Fruit fly (Drosophila melanogaster): ENCODE measurements around the gene ru.
A peak's percentile ranks its signal among the peaks of the same experiment; 100 is the strongest.

ru gene

DNA sequence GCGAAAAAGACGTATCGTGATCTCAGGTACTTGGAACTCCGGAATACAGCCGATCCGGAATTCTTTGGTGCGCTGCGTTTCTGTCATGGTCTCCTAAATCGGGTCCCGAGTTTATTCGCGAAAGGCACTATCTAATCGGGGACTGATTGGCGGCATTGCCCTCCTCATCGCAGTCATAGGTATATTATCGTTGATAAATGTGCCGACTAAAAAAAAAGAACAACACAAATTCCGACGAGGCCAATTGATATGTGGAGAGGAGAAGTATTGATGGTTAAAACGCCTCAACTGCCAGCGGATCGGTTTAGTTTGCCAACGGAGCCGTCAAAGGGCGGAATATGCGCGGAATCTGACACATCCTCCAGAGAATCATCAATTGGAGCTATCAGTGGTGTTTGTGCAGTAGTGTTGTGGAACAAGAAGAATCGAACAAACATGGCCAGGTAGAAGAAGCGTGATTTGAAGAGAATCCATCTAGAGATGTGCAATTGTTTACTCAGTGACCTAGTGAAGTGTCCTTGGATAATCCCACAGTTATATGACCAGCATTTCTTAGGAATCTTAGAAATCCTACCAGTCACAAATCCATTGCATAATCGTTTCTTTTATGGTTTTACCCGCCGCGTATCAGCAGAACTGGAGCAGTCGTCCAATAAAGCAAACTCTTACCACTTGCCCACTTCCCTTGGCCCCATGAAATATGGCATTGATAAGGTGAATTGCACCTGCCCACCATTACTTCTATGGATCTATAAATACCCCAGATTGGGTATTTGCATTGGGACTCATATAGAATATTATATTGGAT lies 45.4 kb upstream of the ru start (continued):
- TF ChIP-seq Vsx1 (GFP tag; optimal IDR thresholded peaks at IDR 0.05) (no peak), tio (GFP tag; optimal IDR thresholded peaks at IDR 0.05) (no peak), ro (GFP tag; IDR thresholded peaks at IDR 0.05) (no peak), CG2199 (GFP tag; IDR thresholded peaks at IDR 0.05) (no peak), Sry-δ (GFP tag; optimal IDR thresholded peaks at IDR 0.05) (no peak), CG9876 (GFP tag; optimal IDR thresholded peaks at IDR 0.05) (no peak), vnd (GFP tag; IDR thresholded peaks at IDR 0.05; ENCODE audit: partially characterized antibody) (0 out of 3 replicates have a peak, but pooled peaks have one; percentile 10), prd (optimal IDR thresholded peaks at IDR 0.05) (no peak), prd (GFP tag; IDR thresholded peaks at IDR 0.05) (no peak), Nf-YC (tag; optimal IDR thresholded peaks at IDR 0.05) (no peak), danr (GFP tag; IDR thresholded peaks at IDR 0.05) (no peak), CG9215 (GFP tag; IDR thresholded peaks at IDR 0.05) (0 out of 2 replicates have a peak, but pooled peaks have one; percentile 11), CG43689 (GFP tag; IDR thresholded peaks at IDR 0.05) (no peak), CG32532 (GFP tag; IDR thresholded peaks at IDR 0.05) (no peak), kah (GFP tag; optimal IDR thresholded peaks at IDR 0.05) (no peak), sd (tag; optimal IDR thresholded peaks at IDR 0.05) (peak; percentile 73), gcm (GFP tag; optimal IDR thresholded peaks at IDR 0.05) (no peak), CG16779 (GFP tag; IDR thresholded peaks at IDR 0.05) (no peak), Kr (GFP tag; optimal IDR thresholded peaks at IDR 0.05) (no peak), D (optimal IDR thresholded peaks at IDR 0.05) (no peak), D (GFP tag; optimal IDR thresholded peaks at IDR 0.05) (no peak), B-H2 (GFP tag; optimal IDR thresholded peaks at IDR 0.05) (peak; percentile 1)

DNA sequence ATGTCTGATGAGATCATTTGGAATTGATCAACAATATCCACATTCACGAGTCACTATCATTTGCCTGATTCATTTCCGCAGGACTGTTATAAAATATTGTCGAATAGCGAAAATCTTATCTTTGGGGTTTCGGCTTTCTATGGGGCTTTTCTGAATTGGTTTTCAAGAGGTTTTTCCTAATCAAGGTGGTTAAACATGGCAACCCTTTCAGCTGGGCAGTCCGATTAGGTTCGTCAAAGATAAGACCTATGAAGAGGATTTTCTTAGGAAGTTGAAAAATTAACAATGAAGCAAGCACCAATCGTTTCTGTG lies 44.8 kb upstream of the ru start:
- peak; percentile 82 for TF ChIP-seq exex (tag; optimal IDR thresholded peaks at IDR 0.05)
- no peak for TF ChIP-seq CG9437 (GFP tag; optimal IDR thresholded peaks at IDR 0.05)
- TF ChIP-seq grn (GFP tag; optimal IDR thresholded peaks at IDR 0.05), result peak; percentile 48
- TF ChIP-seq GATAe (GFP tag; conservative IDR thresholded peaks at IDR 0.05), result 0 out of 2 replicates have a peak, but pooled peaks have one; percentile 38
- TF ChIP-seq wor (GFP tag; IDR thresholded peaks at IDR 0.05), result no peak
- no peak for TF ChIP-seq ap (GFP tag; IDR thresholded peaks at IDR 0.05)
- TF ChIP-seq sug (tag; optimal IDR thresholded peaks at IDR 0.05), result peak; percentile 61
- no peak for TF ChIP-seq Sry-β (GFP tag; optimal IDR thresholded peaks at IDR 0.05)
- TF ChIP-seq CG31388 (GFP tag; optimal IDR thresholded peaks at IDR 0.05), result no peak
- TF ChIP-seq chn (GFP tag; optimal IDR thresholded peaks at IDR 0.05), result no peak

DNA sequence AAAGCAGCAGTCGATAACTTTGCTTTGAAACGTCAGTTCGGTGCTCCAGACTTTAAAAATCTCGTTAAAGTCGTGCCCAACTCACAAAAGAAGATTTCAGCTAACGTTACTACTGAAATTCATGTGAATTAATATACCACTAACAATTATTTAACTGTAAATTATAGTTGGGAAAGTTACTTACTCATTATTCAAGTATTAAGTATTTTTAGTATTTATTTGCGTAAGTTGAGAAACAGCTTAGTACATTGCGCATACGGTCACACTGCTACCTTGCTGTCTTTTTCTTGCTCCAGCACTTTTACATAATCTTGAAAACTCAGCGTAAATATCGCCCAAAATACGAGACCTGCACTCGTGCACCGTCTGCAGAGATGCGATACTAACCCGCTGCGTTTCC lies 40.7 kb upstream of the ru start, which contains the start of gene ND-ACP:
Gene ND-ACP, plus strand, starts transcription at position 226 of the 400 bp plus-strand sequence.
- peak; percentile 89 for TF ChIP-seq CG9797 (GFP tag; optimal IDR thresholded peaks at IDR 0.05)
- peak in 1 of 3 experiments; percentile 60 for TF ChIP-seq Stat92E (GFP tag; optimal IDR thresholded peaks at IDR 0.05)
- TF ChIP-seq CG11723 (GFP tag; optimal IDR thresholded peaks at IDR 0.05), result no peak
- TF ChIP-seq fd3F (GFP tag; optimal IDR thresholded peaks at IDR 0.05), result no peak
- peak; percentile 56 for TF ChIP-seq CG3995 (GFP tag; optimal IDR thresholded peaks at IDR 0.05)
- TF ChIP-seq grau (tag; optimal IDR thresholded peaks at IDR 0.05), result no peak
- TF ChIP-seq stwl (tag; optimal IDR thresholded peaks at IDR 0.05), result peak; percentile 56
- TF ChIP-seq E2f2 (GFP tag; IDR thresholded peaks at IDR 0.05), result peak; percentile 91
- TF ChIP-seq CoRest (tag; optimal IDR thresholded peaks at IDR 0.05), result peak; percentile 5
- TF ChIP-seq phol (tag; optimal IDR thresholded peaks at IDR 0.05), result peak; percentile 23
- peak; percentile 24 for TF ChIP-seq Nf-YC (tag; optimal IDR thresholded peaks at IDR 0.05)
- no peak for TF ChIP-seq ab (GFP tag; optimal IDR thresholded peaks at IDR 0.05)
- TF ChIP-seq jumu (GFP tag; optimal IDR thresholded peaks at IDR 0.05), result no peak
- peak; percentile 37 for TF ChIP-seq CG12659 (GFP tag; optimal IDR thresholded peaks at IDR 0.05)
- TF ChIP-seq Dbx (GFP tag; IDR thresholded peaks at IDR 0.05), result no peak
- TF ChIP-seq Med (GFP tag), result peak; percentile 67
- peak; percentile 2 for TF ChIP-seq CG12391 (tag; optimal IDR thresholded peaks at IDR 0.05)
- no peak for TF ChIP-seq CG8944 (GFP tag; optimal IDR thresholded peaks at IDR 0.05)
- no peak for TF ChIP-seq Xrp1 (GFP tag; IDR thresholded peaks at IDR 0.05)

Data from whole organism, embryonic.